Worm (Caenorhabditis elegans) whole organism, young adult: ENCODE measurements around the gene edg-1.

ENCODE experiments used
- K11D2.4 ChIP-seq: fragments of 200-800 bp; sonication (Bioruptor generic); IDR thresholded peaks from 2 replicates; pipeline ENCODE4 v1.3.6; 2022; ENCODE audit warnings: missing genetic modification reagents, missing genetic modification characterization, missing compliant biosample characterization
- K12H6.12 ChIP-seq: fragments of 200-800 bp; sonication (Bioruptor generic); optimal IDR thresholded peaks from 2 replicates; lab custom pipeline; 2018; ENCODE audit warnings: mild to moderate bottlenecking, missing genetic modification characterization, missing compliant biosample characterization
- bed-1 ChIP-seq: fragments of 200-800 bp; sonication (Bioruptor generic); IDR thresholded peaks from 2 replicates; pipeline ENCODE4 v1.3.6; 2022; ENCODE audit warnings: missing genetic modification reagents, missing genetic modification characterization, missing compliant biosample characterization
- ccch-3 ChIP-seq: fragments of 200-800 bp; sonication (Bioruptor generic); optimal IDR thresholded peaks from 2 replicates; lab custom pipeline; 2018; ENCODE audit warnings: mild to moderate bottlenecking, missing genetic modification characterization, missing compliant biosample characterization
- dpl-1 ChIP-seq: fragments of 150-350 bp; optimal IDR thresholded peaks from 2 replicates; lab custom pipeline; 2014; ENCODE audit warnings: missing biosample characterization, missing genetic modification reagents, missing genetic modification characterization
- hmg-20 ChIP-seq: fragments of 200-800 bp; sonication (Bioruptor generic); IDR thresholded peaks from 2 replicates; pipeline ENCODE4 v1.3.6; 2022; ENCODE audit warnings: missing genetic modification reagents, missing genetic modification characterization, missing compliant biosample characterization
- madf-8 ChIP-seq: fragments of 200-800 bp; sonication (Bioruptor generic); conservative IDR thresholded peaks from 2 replicates; pipeline ENCODE4 v1.3.6; 2022; ENCODE audit warnings: missing genetic modification reagents, missing genetic modification characterization, missing compliant biosample characterization
- mel-28 ChIP-seq: sonication (generic microtip); optimal IDR thresholded peaks from 2 replicates; lab custom pipeline; 2016; ENCODE audit warnings: borderline replicate concordance, mild to moderate bottlenecking, missing genetic modification characterization, missing compliant biosample characterization
- nfya-1 ChIP-seq: sonication (generic microtip); optimal IDR thresholded peaks from 2 replicates; lab custom pipeline; 2017; ENCODE audit warnings: antibody characterized with exemption, missing compliant biosample characterization, missing genetic modification characterization, borderline replicate concordance; ENCODE audit not compliant: insufficient read depth
- rpc-1 ChIP-seq, 2 experiments: fragments of 150-350 bp in 1 of 2; sonication (generic microtip) in 1 of 2; optimal IDR thresholded peaks; 2 replicates each; lab custom pipeline; 2014 to 2018; ENCODE audit warnings: missing biosample characterization in 1 of 2, missing genetic modification characterization in 1 of 2, missing genetic modification reagents in 1 of 2, missing genotype in 1 of 2
- snpc-4 ChIP-seq, 5 experiments: fragments of 150-350 bp in 1 of 5; sonication (generic microtip) in 4 of 5; optimal IDR thresholded peaks; 2 replicates each; lab custom pipeline; 2014 to 2018; ENCODE audit warnings: missing genetic modification characterization in 5 of 5, missing biosample characterization in 3 of 5, antibody characterized with exemption in 2 of 5, mild to moderate bottlenecking in 2 of 5, missing compliant biosample characterization in 2 of 5, missing genotype in 2 of 5, moderate library complexity in 2 of 5, missing genetic modification reagents in 1 of 5
- ztf-26 ChIP-seq: sonication (generic microtip); optimal IDR thresholded peaks from 2 replicates; lab custom pipeline; 2017; ENCODE audit warnings: missing genetic modification characterization, missing compliant biosample characterization

DNA sequence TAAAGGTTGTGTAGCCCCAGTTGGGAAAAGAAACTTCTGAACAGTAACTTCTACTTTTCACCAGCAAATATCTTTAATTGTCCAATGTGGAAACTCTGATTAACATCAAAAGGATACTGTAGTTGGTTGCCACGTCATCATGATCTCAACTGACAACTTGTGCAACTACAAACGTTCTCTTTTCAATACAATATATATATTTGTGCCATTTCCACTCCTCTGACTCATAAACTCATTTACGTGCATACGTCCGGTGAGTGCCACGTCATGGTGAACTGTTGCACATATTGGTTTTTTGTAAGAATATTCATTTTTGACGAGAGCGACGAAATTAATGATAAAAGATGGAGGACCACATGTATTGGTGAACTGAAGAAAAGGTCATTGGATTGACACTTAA, 12.8 kb upstream of the edg-1 start:
- no peak for TF ChIP-seq madf-8 (GFP tag; lab: Robert Waterston, UW)
- TF ChIP-seq K12H6.12 (tag; lab: Kevin White, UChicago) = no peak
- TF ChIP-seq rpc-1 (optimal IDR thresholded peaks at IDR 0.05; lab: Kevin White, UChicago) = no peak
- no peak for TF ChIP-seq rpc-1 (tag; optimal IDR thresholded peaks at IDR 0.05; lab: Kevin White, UChicago)
- no peak for TF ChIP-seq hmg-20 (GFP tag; lab: Robert Waterston, UW)
- TF ChIP-seq mel-28 (tag; lab: Kevin White, UChicago) = no peak
- TF ChIP-seq bed-1 (GFP tag; lab: Robert Waterston, UW) = no peak
- no peak for TF ChIP-seq ccch-3 (GFP tag; lab: Kevin White, UChicago)
- TF ChIP-seq nfya-1 (tag; lab: Kevin White, UChicago) = no peak
- TF ChIP-seq dpl-1 = no peak
- TF ChIP-seq snpc-4 (GFP tag; optimal IDR thresholded peaks at IDR 0.05; lab: Kevin White, UChicago) = no peak
- TF ChIP-seq snpc-4 (tag; optimal IDR thresholded peaks at IDR 0.05; lab: Kevin White, UChicago) = no peak
- TF ChIP-seq ztf-26 (tag; lab: Kevin White, UChicago) = no peak
- TF ChIP-seq K11D2.4 = no peak
